Worm (Caenorhabditis elegans) whole organism, L4 larva: ENCODE measurements around the gene hex-2.

Experiments
- Y75B8A.6 ChIP-seq: fragments of 200-800 bp; sonication (Bioruptor generic); IDR thresholded peaks from 2 replicates; pipeline ENCODE4 v1.3.6; 2022; ENCODE audit warnings: missing genetic modification reagents, missing genetic modification characterization, missing compliant biosample characterization
- ces-1 ChIP-seq: fragments of 150-350 bp; sonication (generic microtip); optimal IDR thresholded peaks from 4 replicates; lab custom pipeline; 2014; ENCODE audit warnings: missing biosample characterization, missing genetic modification reagents, missing genetic modification characterization
- dmd-6 ChIP-seq: fragments of 200-800 bp; sonication (Bioruptor generic); IDR thresholded peaks from 2 replicates; pipeline ENCODE4 v1.3.6; 2022; ENCODE audit warnings: missing genetic modification reagents, missing genetic modification characterization, missing compliant biosample characterization
- jun-1 ChIP-seq: fragments of 150-350 bp; optimal IDR thresholded peaks from 2 replicates; lab custom pipeline; 2014; ENCODE audit warnings: missing biosample characterization, missing genetic modification reagents, missing genetic modification characterization
- nhr-76 ChIP-seq: fragments of 150-350 bp; optimal IDR thresholded peaks from 2 replicates; lab custom pipeline; 2014; ENCODE audit warnings: missing biosample characterization, missing genetic modification characterization
- unc-39 ChIP-seq: sonication (generic microtip); optimal IDR thresholded peaks from 2 replicates; lab custom pipeline; 2017; ENCODE audit warnings: missing biosample characterization, missing genetic modification characterization

DNA sequence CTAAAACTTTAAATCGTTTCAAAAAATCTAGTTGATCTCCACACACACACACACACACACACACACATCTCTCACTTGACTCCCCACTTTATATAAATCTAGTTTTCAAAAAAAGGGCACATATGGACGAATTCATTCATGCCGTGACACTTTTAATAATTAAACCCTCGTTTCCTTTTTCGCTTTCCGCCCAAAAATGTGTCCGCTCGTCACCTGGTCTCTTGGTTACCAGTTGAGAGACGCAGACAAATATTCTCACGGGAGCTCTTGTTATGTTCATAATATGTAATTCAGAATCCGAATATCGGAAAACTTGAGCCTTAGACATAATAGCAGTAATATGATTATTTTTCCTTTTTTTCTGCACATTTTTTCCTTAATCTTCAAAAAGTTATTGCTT is 2.3 kb upstream of the hex-2 start:
- TF ChIP-seq jun-1 (tag; lab: Kevin White, UChicago), result no peak
- TF ChIP-seq unc-39 (tag; lab: Kevin White, UChicago), result no peak
- TF ChIP-seq dmd-6 (GFP tag; lab: Robert Waterston, UW), result no peak
- TF ChIP-seq ces-1 (GFP tag; lab: Kevin White, UChicago), result no peak
- no peak for TF ChIP-seq nhr-76
- TF ChIP-seq Y75B8A.6 (GFP tag; lab: Robert Waterston, UW), result no peak
